Worm (Caenorhabditis elegans) whole organism, mixed stage, embryonic: ENCODE measurements around the gene fbxa-50.

Experiments
- ceh-39 ChIP-seq: fragments of 150-350 bp; optimal IDR thresholded peaks from 2 replicates; lab custom pipeline; 2014; ENCODE audit warnings: missing biosample characterization, missing genetic modification characterization
- ceh-43 ChIP-seq: fragments of 200-800 bp; sonication (Bioruptor generic); optimal IDR thresholded peaks from 2 replicates; lab custom pipeline; 2018; ENCODE audit warnings: mild to moderate bottlenecking, missing genetic modification characterization, moderate library complexity, missing compliant biosample characterization
- ceh-83 ChIP-seq: fragments of 200-800 bp; sonication (Bioruptor generic); optimal IDR thresholded peaks from 2 replicates; lab custom pipeline; 2018; ENCODE audit warnings: mild to moderate bottlenecking, missing genetic modification characterization, missing compliant biosample characterization
- ces-1 ChIP-seq: fragments of 150-350 bp; optimal IDR thresholded peaks from 2 replicates; lab custom pipeline; 2014; ENCODE audit warnings: missing biosample characterization, missing genetic modification reagents, missing genetic modification characterization
- elt-3 ChIP-seq: fragments of 150-350 bp; optimal IDR thresholded peaks from 2 replicates; lab custom pipeline; 2014; ENCODE audit warnings: missing biosample characterization, missing genetic modification characterization
- lin-13 ChIP-seq: fragments of 150-350 bp; optimal IDR thresholded peaks from 2 replicates; lab custom pipeline; 2014; ENCODE audit warnings: missing biosample characterization, missing genetic modification characterization
- nhr-2 ChIP-seq: fragments of 150-350 bp; optimal IDR thresholded peaks from 2 replicates; lab custom pipeline; 2014; ENCODE audit warnings: missing biosample characterization, missing genetic modification characterization
- nhr-237 ChIP-seq: fragments of 150-350 bp; optimal IDR thresholded peaks from 2 replicates; lab custom pipeline; 2014; ENCODE audit warnings: missing biosample characterization, missing genetic modification characterization
- nhr-76 ChIP-seq: sonication (generic microtip); optimal IDR thresholded peaks from 2 replicates; lab custom pipeline; 2017; ENCODE audit warnings: missing biosample characterization, missing genetic modification characterization
- snpc-4 ChIP-seq: fragments of 150-350 bp; optimal IDR thresholded peaks from 2 replicates; lab custom pipeline; 2014; ENCODE audit warnings: missing biosample characterization, missing genetic modification characterization
- sptf-1 ChIP-seq: sonication (generic microtip); optimal IDR thresholded peaks from 2 replicates; lab custom pipeline; 2017; ENCODE audit warnings: mild to moderate bottlenecking, missing genetic modification characterization, moderate library complexity, missing compliant biosample characterization
- unc-62 ChIP-seq: fragments of 150-350 bp; optimal IDR thresholded peaks from 2 replicates; lab custom pipeline; 2014; ENCODE audit warnings: missing biosample characterization, missing genetic modification reagents, missing genetic modification characterization
- ztf-11 ChIP-seq: fragments of 150-350 bp; optimal IDR thresholded peaks from 2 replicates; lab custom pipeline; 2014; ENCODE audit warnings: missing biosample characterization, missing genetic modification characterization

- TF ChIP-seq snpc-4 (tag; lab: Kevin White, UChicago) (no peak), ces-1 (GFP tag; lab: Kevin White, UChicago) (no peak), lin-13 (tag; lab: Kevin White, UChicago) (no peak), nhr-237 (tag; lab: Kevin White, UChicago) (no peak), nhr-76 (tag; lab: Kevin White, UChicago) (no peak), ztf-11 (tag; lab: Kevin White, UChicago) (no peak), ceh-43 (GFP tag; lab: Kevin White, UChicago) (no peak), unc-62 (GFP tag; lab: Kevin White, UChicago) (no peak), ceh-39 (tag; lab: Kevin White, UChicago) (no peak), elt-3 (no peak), sptf-1 (no peak), ceh-83 (GFP tag; lab: Kevin White, UChicago) (no peak), nhr-2 (tag; lab: Kevin White, UChicago) (no peak)
These were observed 16.9 kb downstream of the fbxa-50 start, which contains the start of gene fbxa-31 for ce11 chrIII:1271378-1271926.
